Worm (Caenorhabditis elegans) whole organism, young adult: ENCODE measurements around the gene ZK686.1.

Experiments used
- B0035.1 ChIP-seq: sonication (generic microtip); optimal IDR thresholded peaks from 2 replicates; lab custom pipeline; 2016; ENCODE audit warnings: missing genetic modification characterization, mild to moderate bottlenecking, missing compliant biosample characterization, missing genotype, missing genetic modification reagents
- C17E4.6 ChIP-seq: fragments of 200-800 bp; sonication (Bioruptor generic); IDR thresholded peaks from 2 replicates; pipeline ENCODE4 v1.3.6; 2022; ENCODE audit warnings: missing genetic modification reagents, missing genetic modification characterization, missing compliant biosample characterization
- D2030.7 ChIP-seq: fragments of 200-800 bp; sonication (Bioruptor generic); IDR thresholded peaks from 2 replicates; pipeline ENCODE4 v1.3.6; 2022; ENCODE audit warnings: missing genetic modification reagents, missing genetic modification characterization, missing compliant biosample characterization
- F10E7.11 ChIP-seq: sonication (generic microtip); optimal IDR thresholded peaks from 2 replicates; lab custom pipeline; 2017; ENCODE audit warnings: mild to moderate bottlenecking, missing genetic modification characterization, moderate library complexity, missing compliant biosample characterization
- F23B12.7 ChIP-seq: sonication (generic microtip); optimal IDR thresholded peaks from 2 replicates; lab custom pipeline; 2017; ENCODE audit warnings: missing genetic modification characterization, mild to moderate bottlenecking, missing compliant biosample characterization, antibody characterized with exemption, moderate library complexity; ENCODE audit not compliant: insufficient read depth
- F33H1.4 ChIP-seq: fragments of 200-800 bp; sonication (Bioruptor generic); IDR thresholded peaks from 2 replicates; pipeline ENCODE4 v1.3.6; 2022; ENCODE audit warnings: missing genetic modification reagents, missing genetic modification characterization, missing compliant biosample characterization
- F49E8.2 ChIP-seq: sonication (generic microtip); optimal IDR thresholded peaks from 3 replicates; lab custom pipeline; 2017; ENCODE audit warnings: missing genetic modification characterization, mild to moderate bottlenecking, missing compliant biosample characterization, antibody characterized with exemption, moderate library complexity; ENCODE audit not compliant: insufficient read depth
- T26A5.8 ChIP-seq: sonication (generic microtip); optimal IDR thresholded peaks from 2 replicates; lab custom pipeline; 2016; ENCODE audit warnings: missing genetic modification characterization, missing compliant biosample characterization
- Y53G8AR.9 ChIP-seq: fragments of 200-800 bp; sonication (Bioruptor generic); conservative IDR thresholded peaks from 2 replicates; pipeline ENCODE4 v1.3.6; 2022; ENCODE audit warnings: missing genetic modification reagents, missing genetic modification characterization, missing compliant biosample characterization
- atf-7 ChIP-seq: sonication (generic microtip); optimal IDR thresholded peaks from 2 replicates; lab custom pipeline; 2017; ENCODE audit warnings: mild to moderate bottlenecking, missing genetic modification characterization, missing compliant biosample characterization
- attf-3 ChIP-seq: fragments of 200-800 bp; sonication (Bioruptor generic); conservative IDR thresholded peaks from 2 replicates; pipeline ENCODE4 v1.3.6; 2022; ENCODE audit warnings: missing genetic modification reagents, missing genetic modification characterization, missing compliant biosample characterization
- ceh-100 ChIP-seq: fragments of 200-800 bp; sonication (Bioruptor generic); IDR thresholded peaks from 2 replicates; pipeline ENCODE4 v1.3.6; 2022; ENCODE audit warnings: missing genetic modification reagents, missing genetic modification characterization, missing compliant biosample characterization
- ceh-91 ChIP-seq: fragments of 200-800 bp; sonication (Bioruptor generic); IDR thresholded peaks from 2 replicates; pipeline ENCODE4 v1.3.6; 2022; ENCODE audit warnings: missing genetic modification reagents, missing genetic modification characterization, missing compliant biosample characterization
- dpl-1 ChIP-seq: fragments of 150-350 bp; optimal IDR thresholded peaks from 2 replicates; lab custom pipeline; 2014; ENCODE audit warnings: missing biosample characterization, missing genetic modification reagents, missing genetic modification characterization
- efl-1 ChIP-seq: fragments of 150-350 bp; optimal IDR thresholded peaks from 2 replicates; lab custom pipeline; 2014; ENCODE audit warnings: missing biosample characterization, missing genetic modification reagents, missing genetic modification characterization
- egl-18 ChIP-seq: fragments of 200-800 bp; sonication (Bioruptor generic); IDR thresholded peaks from 2 replicates; pipeline ENCODE4 v1.3.6; 2022; ENCODE audit warnings: missing genetic modification reagents, missing genetic modification characterization, missing compliant biosample characterization
- fkh-3 ChIP-seq: sonication (generic microtip); optimal IDR thresholded peaks from 2 replicates; lab custom pipeline; 2016; ENCODE audit warnings: mild to moderate bottlenecking, missing genetic modification characterization, missing compliant biosample characterization
- gei-17 ChIP-seq: fragments of 200-800 bp; sonication (Bioruptor generic); optimal IDR thresholded peaks from 2 replicates; lab custom pipeline; 2018; ENCODE audit warnings: mild to moderate bottlenecking, missing genetic modification characterization, missing compliant biosample characterization
- him-1 ChIP-seq: sonication (generic microtip); optimal IDR thresholded peaks from 2 replicates; lab custom pipeline; 2016; ENCODE audit warnings: missing genotype, missing genetic modification reagents, missing genetic modification characterization, missing compliant biosample characterization
- hsf-1 ChIP-seq: fragments of 200-800 bp; sonication (Bioruptor generic); IDR thresholded peaks from 2 replicates; pipeline ENCODE4 v1.3.6; 2022; ENCODE audit warnings: missing genetic modification reagents, missing genetic modification characterization, missing compliant biosample characterization
- lin-26 ChIP-seq: fragments of 200-800 bp; sonication (Bioruptor generic); IDR thresholded peaks from 2 replicates; pipeline ENCODE4 v1.3.6; 2022; ENCODE audit warnings: missing genetic modification reagents, missing genetic modification characterization, missing compliant biosample characterization
- lin-35 ChIP-seq, 3 experiments: fragments of 150-350 bp in 2 of 3; sonication (generic microtip) in 1 of 3; optimal IDR thresholded peaks; 2 replicates each; lab custom pipeline; 2014 to 2018; ENCODE audit warnings: missing biosample characterization in 3 of 3, missing genetic modification characterization in 3 of 3, missing genetic modification reagents in 3 of 3
- lir-1 ChIP-seq: fragments of 200-800 bp; sonication (Bioruptor generic); conservative IDR thresholded peaks from 2 replicates; pipeline ENCODE4 v1.3.6; 2022; ENCODE audit warnings: missing genetic modification reagents, missing genetic modification characterization, missing compliant biosample characterization
- lsl-1 ChIP-seq: fragments of 200-800 bp; sonication (Bioruptor generic); optimal IDR thresholded peaks from 2 replicates; lab custom pipeline; 2018; ENCODE audit warnings: mild to moderate bottlenecking, missing genetic modification characterization, moderate library complexity, missing compliant biosample characterization
- madf-10 ChIP-seq: sonication (generic microtip); optimal IDR thresholded peaks from 2 replicates; lab custom pipeline; 2016; ENCODE audit warnings: mild to moderate bottlenecking, missing genetic modification characterization, missing compliant biosample characterization
- madf-8 ChIP-seq: fragments of 200-800 bp; sonication (Bioruptor generic); conservative IDR thresholded peaks from 2 replicates; pipeline ENCODE4 v1.3.6; 2022; ENCODE audit warnings: missing genetic modification reagents, missing genetic modification characterization, missing compliant biosample characterization
- mes-4 ChIP-seq: sonication (generic microtip); optimal IDR thresholded peaks from 2 replicates; lab custom pipeline; 2016; ENCODE audit warnings: missing genotype, missing genetic modification characterization, missing compliant biosample characterization
- pbrm-1 ChIP-seq: fragments of 200-800 bp; sonication (Bioruptor generic); IDR thresholded peaks from 2 replicates; pipeline ENCODE4 v1.3.6; 2022; ENCODE audit warnings: missing genetic modification reagents, missing genetic modification characterization, missing compliant biosample characterization
- rcor-1 ChIP-seq: fragments of 200-800 bp; sonication (Bioruptor generic); IDR thresholded peaks from 2 replicates; pipeline ENCODE4 v1.3.6; 2022; ENCODE audit warnings: missing genetic modification reagents, missing genetic modification characterization, missing compliant biosample characterization
- snpc-1.1 ChIP-seq: sonication (generic microtip); optimal IDR thresholded peaks from 2 replicates; lab custom pipeline; 2017; ENCODE audit warnings: missing genetic modification characterization, mild to moderate bottlenecking, missing compliant biosample characterization, antibody characterized with exemption, moderate library complexity, missing genotype, missing genetic modification reagents; ENCODE audit not compliant: insufficient read depth
- snpc-1.3 ChIP-seq: sonication (generic microtip); optimal IDR thresholded peaks from 2 replicates; lab custom pipeline; 2017; ENCODE audit warnings: missing genetic modification characterization, mild to moderate bottlenecking, missing compliant biosample characterization, antibody characterized with exemption, moderate library complexity, missing genotype, missing genetic modification reagents; ENCODE audit not compliant: insufficient read depth
- snpc-3.4 ChIP-seq: sonication (generic microtip); optimal IDR thresholded peaks from 2 replicates; lab custom pipeline; 2017; ENCODE audit warnings: missing genetic modification characterization, mild to moderate bottlenecking, missing compliant biosample characterization, antibody characterized with exemption, moderate library complexity, missing genotype, missing genetic modification reagents
- snpc-4 ChIP-seq, 5 experiments: fragments of 150-350 bp in 1 of 5; sonication (generic microtip) in 4 of 5; optimal IDR thresholded peaks; 2 replicates each; lab custom pipeline; 2014 to 2018; ENCODE audit warnings: missing genetic modification characterization in 5 of 5, missing biosample characterization in 3 of 5, antibody characterized with exemption in 2 of 5, mild to moderate bottlenecking in 2 of 5, missing compliant biosample characterization in 2 of 5, missing genotype in 2 of 5, moderate library complexity in 2 of 5, missing genetic modification reagents in 1 of 5
- tlf-1 ChIP-seq: fragments of 200-800 bp; sonication (Bioruptor generic); optimal IDR thresholded peaks from 2 replicates; lab custom pipeline; 2018; ENCODE audit warnings: mild to moderate bottlenecking, missing genetic modification characterization, missing compliant biosample characterization
- unc-130 ChIP-seq: sonication (generic microtip); optimal IDR thresholded peaks from 2 replicates; lab custom pipeline; 2016; ENCODE audit warnings: missing genetic modification reagents, missing genetic modification characterization, missing compliant biosample characterization
- xnd-1 ChIP-seq: sonication (generic microtip); optimal IDR thresholded peaks from 2 replicates; lab custom pipeline; 2016; ENCODE audit warnings: missing genotype, missing genetic modification reagents, missing genetic modification characterization, missing compliant biosample characterization
- ztf-18 ChIP-seq: sonication (generic microtip); optimal IDR thresholded peaks from 2 replicates; lab custom pipeline; 2016; ENCODE audit warnings: missing genotype, mild to moderate bottlenecking, missing genetic modification characterization, missing compliant biosample characterization
- ztf-26 ChIP-seq: sonication (generic microtip); optimal IDR thresholded peaks from 2 replicates; lab custom pipeline; 2017; ENCODE audit warnings: missing genetic modification characterization, missing compliant biosample characterization

ZK686.1 gene

ce11 chrIII:7792970-7793369, 20.0 kb downstream of the ZK686.1 start:
- TF ChIP-seq lir-1 (GFP tag; lab: Robert Waterston, UW), result no peak

ce11 chrIII:7795311-7795710, 22.4 kb downstream of the ZK686.1 start, which contains the start of gene cyk-7:
Gene cyk-7 (minus strand): TSS chrIII:7795409.
- peak; percentile 69 for TF ChIP-seq xnd-1 (tag; lab: Kevin White, UChicago)
- no peak; the same call in 1 of the 2 replicates for TF ChIP-seq Y53G8AR.9
- 0 out of 2 replicates have a peak, but pooled peaks have one; percentile 42 for TF ChIP-seq hsf-1
- TF ChIP-seq C17E4.6 (GFP tag; lab: Robert Waterston, UW), result no peak; the same call in 1 of the 2 replicates
- peak; percentile 97 for TF ChIP-seq ztf-18 (tag; lab: Kevin White, UChicago)
- peak; percentile 24 for TF ChIP-seq snpc-1.1 (tag; lab: Kevin White, UChicago)
- TF ChIP-seq rcor-1 (GFP tag; lab: Robert Waterston, UW), result peak; percentile 61
- TF ChIP-seq lsl-1 (GFP tag; lab: Kevin White, UChicago), result peak; percentile 74
- TF ChIP-seq attf-3 (GFP tag; lab: Robert Waterston, UW), result peak; percentile 44; the same call in 1 of the 2 replicates
- peak; percentile 51 for TF ChIP-seq F23B12.7 (tag; lab: Kevin White, UChicago)
- TF ChIP-seq madf-8 (GFP tag; lab: Robert Waterston, UW), result peak; percentile 56
- TF ChIP-seq F10E7.11, result no peak
- TF ChIP-seq lin-35 (GFP tag; optimal IDR thresholded peaks at IDR 0.05; lab: Kevin White, UChicago), result peak; percentile 21 to 78 (median 51)
- no peak for TF ChIP-seq snpc-4 (GFP tag; optimal IDR thresholded peaks at IDR 0.05; lab: Kevin White, UChicago)
- peak in 1 of 4 experiments; percentile 28 for TF ChIP-seq snpc-4 (tag; optimal IDR thresholded peaks at IDR 0.05; lab: Kevin White, UChicago)
- no peak for TF ChIP-seq mes-4 (tag; lab: Kevin White, UChicago)
- peak; percentile 55 for TF ChIP-seq snpc-3.4 (tag; lab: Kevin White, UChicago)
- TF ChIP-seq pbrm-1 (GFP tag; lab: Robert Waterston, UW), result peak; percentile 25; the same call in 1 of the 2 replicates
- peak; percentile 64 for TF ChIP-seq him-1
- peak; percentile 26 for TF ChIP-seq tlf-1 (GFP tag; lab: Kevin White, UChicago)
- peak; percentile 77 for TF ChIP-seq efl-1 (GFP tag; lab: Kevin White, UChicago)
- no peak for TF ChIP-seq B0035.1 (tag; lab: Kevin White, UChicago)
- no peak for TF ChIP-seq gei-17 (GFP tag; lab: Kevin White, UChicago)
- TF ChIP-seq snpc-1.3, result peak; percentile 85
- TF ChIP-seq ceh-100, result 0 out of 2 replicates have a peak, but pooled peaks have one; percentile 13
- peak; percentile 59; the same call in 1 of the 2 replicates for TF ChIP-seq ceh-91
- TF ChIP-seq F33H1.4, result peak; percentile 69
- TF ChIP-seq dpl-1 (GFP tag; lab: Kevin White, UChicago), result peak; percentile 77
- no peak for TF ChIP-seq T26A5.8 (tag; lab: Kevin White, UChicago)
- TF ChIP-seq F49E8.2 (tag; lab: Kevin White, UChicago), result peak; percentile 13
- peak; percentile 61 for TF ChIP-seq D2030.7 (GFP tag; lab: Robert Waterston, UW)

- TF ChIP-seq tlf-1 (GFP tag; lab: Kevin White, UChicago) (no peak), egl-18 (GFP tag; lab: Robert Waterston, UW) (no peak), madf-10 (no peak), efl-1 (GFP tag; lab: Kevin White, UChicago) (no peak), ztf-26 (tag; lab: Kevin White, UChicago) (no peak), fkh-3 (no peak), gei-17 (GFP tag; lab: Kevin White, UChicago) (no peak), lsl-1 (GFP tag; lab: Kevin White, UChicago) (no peak), T26A5.8 (tag; lab: Kevin White, UChicago) (no peak), atf-7 (no peak), lir-1 (GFP tag; lab: Robert Waterston, UW) (no peak), unc-130 (GFP tag; lab: Kevin White, UChicago) (no peak), lin-26 (GFP tag; lab: Robert Waterston, UW) (no peak)
- TF ChIP-seq, all 124 proteins: peak for 0
Measured at ce11 chrIII:7805253-7805652, 32.3 kb downstream of the ZK686.1 start.
